Worm (Caenorhabditis elegans): ENCODE results near the gene clec-139.

clec-139 gene

ce11 chrII:4597441-4597840 lies 24.1 kb downstream of the clec-139 start:
- TF ChIP-seq ama-1 (optimal IDR thresholded peaks at IDR 0.05) (no peak), elt-2 (tag; optimal IDR thresholded peaks at IDR 0.05) (peak; percentile 36), pqm-1 (tag; optimal IDR thresholded peaks at IDR 0.05) (peak; percentile 7)

ce11 chrII:4590660-4591059 lies 30.9 kb downstream of the clec-139 start:
- no peak for TF ChIP-seq nhr-76 (tag; optimal IDR thresholded peaks at IDR 0.05)
- TF ChIP-seq lin-15B (tag; optimal IDR thresholded peaks at IDR 0.05) = no peak
- TF ChIP-seq aly-2 (tag; optimal IDR thresholded peaks at IDR 0.05) = no peak
- TF ChIP-seq lsy-12 (tag; optimal IDR thresholded peaks at IDR 0.05) = peak; percentile 13

ce11 chrII:4590086-4590485 lies 31.5 kb downstream of the clec-139 start:
- TF ChIP-seq mml-1 (tag; optimal IDR thresholded peaks at IDR 0.05) (no peak), nhr-25 (tag; optimal IDR thresholded peaks at IDR 0.05) (no peak), aly-2 (tag; optimal IDR thresholded peaks at IDR 0.05) (no peak), fos-1 (tag; optimal IDR thresholded peaks at IDR 0.05) (no peak), nhr-76 (tag; optimal IDR thresholded peaks at IDR 0.05) (no peak), egl-27 (tag; optimal IDR thresholded peaks at IDR 0.05) (no peak), fkh-10 (GFP tag; optimal IDR thresholded peaks at IDR 0.05) (no peak), nhr-23 (tag; optimal IDR thresholded peaks at IDR 0.05) (no peak), nhr-28 (tag; optimal IDR thresholded peaks at IDR 0.05) (no peak), eor-1 (tag; optimal IDR thresholded peaks at IDR 0.05) (no peak), nhr-67 (tag; optimal IDR thresholded peaks at IDR 0.05) (no peak), ZK546.5 (tag; optimal IDR thresholded peaks at IDR 0.05) (no peak), unc-62 (GFP tag; optimal IDR thresholded peaks at IDR 0.05) (no peak), pqm-1 (tag; optimal IDR thresholded peaks at IDR 0.05) (no peak), fkh-2 (tag; optimal IDR thresholded peaks at IDR 0.05) (no peak)

ce11 chrII:4585327-4585726 lies 36.2 kb downstream of the clec-139 start:
- TF ChIP-seq skn-1 (tag; optimal IDR thresholded peaks at IDR 0.05) = no peak
- no peak for TF ChIP-seq nhr-28 (tag; optimal IDR thresholded peaks at IDR 0.05)
- no peak for TF ChIP-seq mml-1 (tag; optimal IDR thresholded peaks at IDR 0.05)
- TF ChIP-seq unc-62 (GFP tag; optimal IDR thresholded peaks at IDR 0.05) = no peak
- no peak for TF ChIP-seq nhr-12 (tag; optimal IDR thresholded peaks at IDR 0.05)
- TF ChIP-seq lsy-12 (tag; optimal IDR thresholded peaks at IDR 0.05) = no peak
- TF ChIP-seq ceh-82 (tag; optimal IDR thresholded peaks at IDR 0.05) = no peak
- TF ChIP-seq fkh-2 (tag; optimal IDR thresholded peaks at IDR 0.05) = no peak
- TF ChIP-seq elt-2 (tag; optimal IDR thresholded peaks at IDR 0.05) = no peak

- no peak for TF ChIP-seq nhr-76 (tag; optimal IDR thresholded peaks at IDR 0.05)
Observed at ce11 chrII:4584313-4584712, 37.2 kb downstream of the clec-139 start.

- TF ChIP-seq elt-1 (tag; optimal IDR thresholded peaks at IDR 0.05) (peak; percentile 83), nhr-77 (tag; optimal IDR thresholded peaks at IDR 0.05) (no peak), R02D3.7 (tag; optimal IDR thresholded peaks at IDR 0.05) (no peak)
Observed at ce11 chrII:4583203-4583912, 38.2 kb downstream of the clec-139 start.

ce11 chrII:4581090-4581489 lies 40.5 kb downstream of the clec-139 start:
- TF ChIP-seq ztf-11 (tag; optimal IDR thresholded peaks at IDR 0.05) (no peak), lin-39 (tag; optimal IDR thresholded peaks at IDR 0.05) (no peak), ceh-9 (tag; optimal IDR thresholded peaks at IDR 0.05) (no peak), snpc-4 (tag; optimal IDR thresholded peaks at IDR 0.05) (no peak), pha-4 (tag; optimal IDR thresholded peaks at IDR 0.05) (no peak), R02D3.7 (tag; optimal IDR thresholded peaks at IDR 0.05) (no peak), ama-1 (optimal IDR thresholded peaks at IDR 0.05) (no peak), nhr-11 (tag; optimal IDR thresholded peaks at IDR 0.05) (no peak), hmg-11 (tag; optimal IDR thresholded peaks at IDR 0.05) (no peak), ZK546.5 (tag; optimal IDR thresholded peaks at IDR 0.05) (no peak), lsy-12 (tag; optimal IDR thresholded peaks at IDR 0.05) (no peak), nhr-23 (tag; optimal IDR thresholded peaks at IDR 0.05) (no peak), unc-62 (GFP tag; optimal IDR thresholded peaks at IDR 0.05) (no peak), nhr-25 (tag; optimal IDR thresholded peaks at IDR 0.05) (no peak), ceh-28 (tag; optimal IDR thresholded peaks at IDR 0.05) (no peak), pqm-1 (tag; optimal IDR thresholded peaks at IDR 0.05) (no peak), sea-2 (GFP tag; optimal IDR thresholded peaks at IDR 0.05) (no peak), nhr-237 (tag; optimal IDR thresholded peaks at IDR 0.05) (no peak), daf-12 (tag; optimal IDR thresholded peaks at IDR 0.05) (no peak), fkh-10 (GFP tag; optimal IDR thresholded peaks at IDR 0.05) (no peak)
